Worm (Caenorhabditis elegans) whole organism, late embryonic: ENCODE results near the gene str-19.

Experiments
- dmd-4 ChIP-seq: sonication (generic microtip); optimal IDR thresholded peaks from 2 replicates; lab custom pipeline; 2016; ENCODE audit warnings: borderline replicate concordance, missing genetic modification characterization, missing compliant biosample characterization
- lin-11 ChIP-seq: fragments of 200-800 bp; sonication (Bioruptor generic); optimal IDR thresholded peaks from 2 replicates; lab custom pipeline; 2018; ENCODE audit warnings: mild to moderate bottlenecking, missing genetic modification characterization, missing compliant biosample characterization

DNA sequence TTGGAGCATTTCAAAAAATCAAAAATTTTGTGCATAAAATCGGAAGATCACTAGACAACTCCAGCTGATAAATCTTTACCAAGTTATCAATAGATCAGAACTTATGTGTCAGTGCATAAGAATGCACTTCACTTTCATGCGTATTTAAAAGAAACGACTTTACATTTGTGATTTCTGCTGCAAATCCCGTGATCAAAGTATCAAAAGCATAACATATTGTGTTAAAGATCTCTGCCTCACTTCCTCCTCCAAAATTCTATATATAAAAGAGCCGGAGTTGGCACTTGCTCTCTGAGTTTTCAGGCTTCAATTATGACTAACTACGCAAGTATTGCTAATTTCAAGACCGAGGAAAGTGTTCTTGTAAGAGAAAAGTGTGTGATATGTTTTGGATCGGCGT, 50.6 kb downstream of the str-19 start, which contains the start of gene nhr-198:
- TF ChIP-seq dmd-4 (tag; lab: Kevin White, UChicago): no peak
- TF ChIP-seq lin-11 (tag; lab: Kevin White, UChicago): no peak
